Worm (Caenorhabditis elegans): Measurements from ENCODE around the gene fbxb-17.

Gene fbxb-17

DNA sequence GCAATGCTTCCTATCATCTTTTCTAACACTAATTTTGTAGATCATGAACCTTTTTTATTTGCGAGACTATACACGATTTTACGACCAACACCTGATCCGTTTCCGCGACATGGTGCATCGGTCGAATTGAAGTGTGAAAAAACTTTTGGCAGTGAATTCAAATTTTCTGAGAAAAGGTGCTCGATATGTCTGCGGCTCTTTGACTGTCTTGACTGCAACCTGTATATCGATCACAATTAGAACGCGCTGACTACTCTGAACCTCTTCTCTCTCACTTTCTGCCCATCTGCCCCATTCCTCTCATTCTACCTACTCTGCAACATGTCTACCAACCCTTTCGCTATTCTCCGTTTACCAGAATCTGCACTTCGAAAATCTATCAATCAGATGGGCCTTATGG, 6.0 kb downstream of the fbxb-17 start, which contains the start of gene fbxb-26:
fbxb-26 (plus strand) TSS at position 301 of the 400 bp plus-strand sequence.
- TF ChIP-seq fkh-10 (GFP tag; optimal IDR thresholded peaks at IDR 0.05) = no peak
- no peak for TF ChIP-seq fax-1 (tag; optimal IDR thresholded peaks at IDR 0.05)
- TF ChIP-seq K02D7.2 (tag; optimal IDR thresholded peaks at IDR 0.05) = no peak
- TF ChIP-seq pha-4 (tag; optimal IDR thresholded peaks at IDR 0.05) = no peak
- TF ChIP-seq ahr-1 (tag; optimal IDR thresholded peaks at IDR 0.05) = no peak
- no peak for TF ChIP-seq elt-4 (tag; optimal IDR thresholded peaks at IDR 0.05)
- TF ChIP-seq syd-9 (tag; optimal IDR thresholded peaks at IDR 0.05) = no peak
- TF ChIP-seq ceh-14 (tag; optimal IDR thresholded peaks at IDR 0.05) = no peak
- TF ChIP-seq nhr-11 (tag; optimal IDR thresholded peaks at IDR 0.05) = no peak
- TF ChIP-seq fkh-6 (tag; optimal IDR thresholded peaks at IDR 0.05) = no peak
- TF ChIP-seq hlh-30 (tag; optimal IDR thresholded peaks at IDR 0.05; ENCODE audit: insufficient read depth) = no peak
- no peak for TF ChIP-seq ceh-34 (tag; optimal IDR thresholded peaks at IDR 0.05)
- no peak for TF ChIP-seq mec-3 (tag; optimal IDR thresholded peaks at IDR 0.05; ENCODE audit: borderline replicate concordance)
- no peak for TF ChIP-seq ref-2 (tag; optimal IDR thresholded peaks at IDR 0.05)
- no peak for TF ChIP-seq ceh-19 (GFP tag; optimal IDR thresholded peaks at IDR 0.05)
- TF ChIP-seq F13H6.1 (tag; optimal IDR thresholded peaks at IDR 0.05) = no peak
- TF ChIP-seq ceh-6 (GFP tag; optimal IDR thresholded peaks at IDR 0.05) = no peak

DNA sequence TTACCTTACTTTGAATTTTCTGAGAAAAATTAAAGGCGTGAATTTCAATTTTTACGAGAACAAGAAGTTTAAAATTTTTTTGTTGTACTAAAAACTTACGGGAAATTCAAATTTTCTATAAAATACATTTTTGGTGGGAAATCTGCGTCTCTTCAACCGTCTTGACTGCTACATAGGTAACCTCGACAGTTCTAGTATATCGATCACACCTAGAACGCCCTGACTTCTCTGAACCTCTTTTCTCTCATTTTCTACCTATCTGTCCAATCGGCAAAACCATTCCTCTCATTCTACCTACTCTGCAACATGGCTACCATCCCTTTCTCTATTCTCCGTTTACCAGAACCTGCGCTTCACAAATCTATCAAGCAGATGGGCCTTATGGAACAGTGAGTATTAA, 7.6 kb downstream of the fbxb-17 start, which contains the start of gene fbxb-25:
fbxb-25 (plus strand) TSS at position 301 of the 400 bp plus-strand sequence.
- TF ChIP-seq che-1 (tag; optimal IDR thresholded peaks at IDR 0.05) (no peak), ceh-14 (tag; optimal IDR thresholded peaks at IDR 0.05) (no peak), pha-4 (tag; optimal IDR thresholded peaks at IDR 0.05) (no peak), npax-4 (tag; optimal IDR thresholded peaks at IDR 0.05) (no peak), ceh-24 (tag; optimal IDR thresholded peaks at IDR 0.05) (no peak), pqm-1 (tag; optimal IDR thresholded peaks at IDR 0.05) (no peak), nhr-232 (tag; optimal IDR thresholded peaks at IDR 0.05) (no peak), ahr-1 (tag; optimal IDR thresholded peaks at IDR 0.05) (no peak), ama-1 (optimal IDR thresholded peaks at IDR 0.05) (no peak), sox-2 (GFP tag; IDR thresholded peaks at IDR 0.05) (no peak)

DNA sequence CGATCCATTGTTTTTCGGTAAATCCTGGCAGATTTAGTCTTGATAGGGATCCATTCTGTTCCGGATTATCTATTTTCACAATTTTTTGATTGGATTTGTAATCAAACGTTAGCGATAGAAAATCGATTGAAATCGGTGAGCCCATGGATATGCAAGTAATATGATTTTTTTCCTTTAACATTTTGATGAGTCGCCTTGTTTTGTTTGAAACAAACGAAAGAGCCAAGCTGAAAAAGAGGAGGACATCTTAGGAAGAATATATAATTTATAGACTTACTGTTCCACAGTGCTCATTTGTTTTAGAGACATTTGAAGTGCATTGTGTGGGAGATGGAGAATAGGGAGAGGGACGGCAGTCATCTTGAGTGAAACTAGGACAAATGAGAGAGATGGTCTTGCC, 12.6 kb downstream of the fbxb-17 start, which contains the start of the genes fbxb-18 and fbxb-19:
fbxb-18 (minus strand) TSS at position 101 of the 400 bp plus-strand sequence.
fbxb-19 (minus strand) TSS at position 369 of the 400 bp plus-strand sequence.
- TF ChIP-seq zip-5 (tag; optimal IDR thresholded peaks at IDR 0.05) (no peak), pha-2 (tag; optimal IDR thresholded peaks at IDR 0.05) (no peak)

DNA sequence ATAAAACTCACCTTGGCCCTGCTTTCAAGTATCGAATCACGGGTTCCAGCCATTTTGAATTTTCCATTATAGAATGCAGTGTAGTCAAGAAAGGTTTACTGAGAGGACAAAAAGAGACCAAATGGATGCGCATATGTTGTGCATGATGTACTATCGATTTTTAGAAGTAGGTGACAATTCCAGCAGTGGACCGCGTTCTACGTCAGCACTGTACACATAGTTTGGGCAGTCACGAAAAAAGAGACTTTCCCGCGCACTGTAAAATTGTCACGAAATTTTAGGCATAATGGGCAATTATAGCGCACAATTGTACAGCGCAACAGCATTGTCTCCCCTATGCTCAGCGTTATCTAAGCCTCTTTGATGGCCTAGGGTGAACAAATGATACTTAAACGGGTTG, 14.8 kb downstream of the fbxb-17 start, which contains the start of gene fbxc-22:
fbxc-22 (minus strand) TSS at position 101 of the 400 bp plus-strand sequence.
- TF ChIP-seq fkh-6 (tag; optimal IDR thresholded peaks at IDR 0.05) = no peak
- no peak for TF ChIP-seq ceh-19 (GFP tag; optimal IDR thresholded peaks at IDR 0.05)
- TF ChIP-seq ceh-31 (tag; optimal IDR thresholded peaks at IDR 0.05) = no peak
- TF ChIP-seq hlh-15 (tag; optimal IDR thresholded peaks at IDR 0.05) = no peak
- TF ChIP-seq ztf-16 (tag; optimal IDR thresholded peaks at IDR 0.05) = no peak
- no peak for TF ChIP-seq hlh-8 (tag; optimal IDR thresholded peaks at IDR 0.05)
- no peak for TF ChIP-seq pros-1 (tag; optimal IDR thresholded peaks at IDR 0.05)
- no peak for TF ChIP-seq ceh-2 (tag; optimal IDR thresholded peaks at IDR 0.05)
- no peak for TF ChIP-seq gmeb-2 (tag; optimal IDR thresholded peaks at IDR 0.05)
- TF ChIP-seq unc-86 (tag; optimal IDR thresholded peaks at IDR 0.05) = no peak

ce11 chrII:1692827-1693226, 16.6 kb downstream of the fbxb-17 start, which contains the start of gene fbxc-21:
Gene fbxc-21, minus strand, starts transcription at chrII:1692927.
- TF ChIP-seq ceh-30 (tag; optimal IDR thresholded peaks at IDR 0.05) = no peak
- TF ChIP-seq ceh-9 (tag; optimal IDR thresholded peaks at IDR 0.05) = no peak
- no peak for TF ChIP-seq che-1 (tag; optimal IDR thresholded peaks at IDR 0.05)
- no peak for TF ChIP-seq ets-4 (tag; optimal IDR thresholded peaks at IDR 0.05)
- TF ChIP-seq syd-9 (tag; optimal IDR thresholded peaks at IDR 0.05) = no peak
- TF ChIP-seq sdc-2 (tag; optimal IDR thresholded peaks at IDR 0.05) = no peak
- TF ChIP-seq ceh-2 (tag; optimal IDR thresholded peaks at IDR 0.05) = no peak
- TF ChIP-seq ref-2 (tag; optimal IDR thresholded peaks at IDR 0.05) = no peak
- no peak for TF ChIP-seq dmd-4 (tag; optimal IDR thresholded peaks at IDR 0.05; ENCODE audit: borderline replicate concordance)
- TF ChIP-seq elt-4 (tag; optimal IDR thresholded peaks at IDR 0.05) = no peak
- no peak for TF ChIP-seq pax-1 (tag; optimal IDR thresholded peaks at IDR 0.05)

Measured in whole organism, late embryonic.